Fruit fly (Drosophila melanogaster) whole organism, wandering third instar larva: Measurements from ENCODE around the gene Or85f.
A peak's percentile ranks its signal among the peaks of the same experiment; 100 is the strongest.

ENCODE experiments used
- Abd-B ChIP-seq: fragments of >200 bp; optimal IDR thresholded peaks from 2 replicates; lab custom pipeline; 2017; ENCODE audit warnings: missing biosample characterization, missing genetic modification characterization
- CG32264 ChIP-seq: fragments of 200-800 bp; sonication (Bioruptor generic); optimal IDR thresholded peaks from 2 replicates; lab custom pipeline; 2016; ENCODE audit warnings: missing biosample characterization, missing genetic modification characterization
- CG9705 ChIP-seq: fragments of 200-800 bp; sonication (Bioruptor generic); optimal IDR thresholded peaks from 2 replicates; lab custom pipeline; 2018; ENCODE audit warnings: missing biosample characterization, mild to moderate bottlenecking, missing genetic modification characterization
- CrebA ChIP-seq: fragments of 200-800 bp; sonication (Bioruptor generic); optimal IDR thresholded peaks from 2 replicates; lab custom pipeline; 2016; ENCODE audit warnings: missing biosample characterization, mild to moderate bottlenecking, missing genetic modification characterization, borderline replicate concordance
- Dfd ChIP-seq: fragments of >200 bp; optimal IDR thresholded peaks from 2 replicates; lab custom pipeline; 2017; ENCODE audit warnings: missing biosample characterization, missing genetic modification characterization
- Dif ChIP-seq: fragments of 200-275, 200-300 bp; sonication (Bioruptor generic); optimal IDR thresholded peaks from 2 replicates; lab custom pipeline; 2018; ENCODE audit warnings: missing biosample characterization, missing genetic modification characterization; ENCODE audit not compliant: partially characterized antibody
- GATAd ChIP-seq: sonication (Bioruptor generic); optimal IDR thresholded peaks from 2 replicates; lab custom pipeline; 2016; ENCODE audit warnings: missing biosample characterization, missing genetic modification characterization
- HLH106 ChIP-seq: fragments of 200-800 bp; optimal IDR thresholded peaks from 3 replicates; lab custom pipeline; 2019; ENCODE audit warnings: missing biosample characterization, mild to moderate bottlenecking, missing genetic modification characterization, moderate library complexity
- Hnf4 ChIP-seq: fragments of 200-800 bp; sonication (Bioruptor generic); optimal IDR thresholded peaks from 2 replicates; lab custom pipeline; 2016; ENCODE audit warnings: missing biosample characterization, mild to moderate bottlenecking, missing genetic modification characterization
- Hr78 ChIP-seq: fragments of >200 bp; optimal IDR thresholded peaks from 2 replicates; lab custom pipeline; 2017; ENCODE audit warnings: missing biosample characterization, missing genetic modification characterization
- Hr83 ChIP-seq: fragments of 200-300 bp; sonication (Bioruptor generic); optimal IDR thresholded peaks from 2 replicates; lab custom pipeline; 2016; ENCODE audit warnings: missing biosample characterization, mild to moderate bottlenecking, missing genetic modification characterization, moderate library complexity; ENCODE audit not compliant: poor library complexity, severe bottlenecking
- Jra ChIP-seq: sonication (Bioruptor generic); optimal IDR thresholded peaks from 2 replicates; lab custom pipeline; 2016; ENCODE audit warnings: missing biosample characterization, missing genetic modification characterization
- Mio ChIP-seq: sonication (Bioruptor generic); optimal IDR thresholded peaks from 2 replicates; lab custom pipeline; 2016; ENCODE audit warnings: missing biosample characterization, missing genetic modification characterization
- Myc ChIP-seq: fragments of >200 bp; optimal IDR thresholded peaks from 2 replicates; lab custom pipeline; 2017
- N ChIP-seq: fragments of >200 bp; optimal IDR thresholded peaks from 2 replicates; lab custom pipeline; 2018; ENCODE audit warnings: missing biosample characterization, missing external identifiers, missing genetic modification characterization
- OdsH ChIP-seq: fragments of 200-800 bp; sonication (Bioruptor generic); optimal IDR thresholded peaks from 2 replicates; lab custom pipeline; 2016; ENCODE audit warnings: missing biosample characterization, mild to moderate bottlenecking, missing genetic modification characterization
- Rel ChIP-seq, 2 experiments: fragments of 200-800 bp; sonication (Bioruptor generic) in 1 of 2; optimal IDR thresholded peaks; 2 replicates in 1 of 2; 3 replicates in 1 of 2; lab custom pipeline; 2016 to 2019; ENCODE audit warnings: mild to moderate bottlenecking in 2 of 2, missing biosample characterization in 2 of 2, missing genetic modification characterization in 2 of 2, moderate library complexity in 1 of 2
- Sp1 ChIP-seq: fragments of 200-800 bp; sonication (Bioruptor generic); optimal IDR thresholded peaks from 3 replicates; lab custom pipeline; 2019; ENCODE audit warnings: missing biosample characterization, mild to moderate bottlenecking, missing genetic modification characterization, moderate library complexity
- Vsx2 ChIP-seq: fragments of 200-300, 225-300 bp; sonication (Bioruptor generic); optimal IDR thresholded peaks from 2 replicates; lab custom pipeline; 2018; ENCODE audit warnings: missing biosample characterization, missing genetic modification characterization; ENCODE audit not compliant: partially characterized antibody
- br ChIP-seq: fragments of 200-800 bp; sonication (Bioruptor generic); optimal IDR thresholded peaks from 2 replicates; lab custom pipeline; 2016; ENCODE audit warnings: missing biosample characterization, missing genetic modification characterization
- brk ChIP-seq: fragments of 200-800 bp; sonication (Bioruptor generic); optimal IDR thresholded peaks from 2 replicates; lab custom pipeline; 2016; ENCODE audit warnings: missing biosample characterization, mild to moderate bottlenecking, missing genetic modification characterization
- dl ChIP-seq, 2 experiments: fragments of 175-275, 200-275 bp in 1 of 2; fragments of 200-275 bp in 1 of 2; sonication (Bioruptor generic); optimal IDR thresholded peaks; lab custom pipeline; 2018; ENCODE audit warnings: mild to moderate bottlenecking in 2 of 2, missing biosample characterization in 2 of 2, missing genetic modification characterization in 2 of 2, moderate library complexity in 2 of 2; ENCODE audit not compliant: partially characterized antibody in 2 of 2, insufficient read depth in 1 of 2
- dmrt93B ChIP-seq: fragments of 200-800 bp; sonication (Bioruptor generic); optimal IDR thresholded peaks from 2 replicates; lab custom pipeline; 2018; ENCODE audit warnings: missing biosample characterization, mild to moderate bottlenecking, missing genetic modification characterization
- dsf ChIP-seq: sonication (Bioruptor generic); optimal IDR thresholded peaks from 2 replicates; lab custom pipeline; 2016; ENCODE audit warnings: missing biosample characterization, missing genetic modification characterization, borderline replicate concordance
- ey ChIP-seq: fragments of 200-800 bp; sonication (Bioruptor generic); optimal IDR thresholded peaks from 2 replicates; lab custom pipeline; 2016; ENCODE audit warnings: missing biosample characterization, missing genetic modification characterization
- foxo ChIP-seq, 2 experiments: fragments of 200-800 bp; sonication (Bioruptor generic); optimal IDR thresholded peaks; 2 replicates in 1 of 2; 3 replicates in 1 of 2; lab custom pipeline; 2016 to 2017; ENCODE audit warnings: missing biosample characterization in 2 of 2, missing genetic modification characterization in 2 of 2
- fru ChIP-seq: fragments of 200-800 bp; sonication (Bioruptor generic); optimal IDR thresholded peaks from 3 replicates; lab custom pipeline; 2016; ENCODE audit warnings: missing biosample characterization, mild to moderate bottlenecking, missing genetic modification characterization
- h ChIP-seq: fragments of 200-800 bp; sonication (Bioruptor generic); optimal IDR thresholded peaks from 3 replicates; lab custom pipeline; 2016; ENCODE audit warnings: missing biosample characterization, mild to moderate bottlenecking, missing genetic modification characterization
- jim ChIP-seq: fragments of 175-275, 200-325 bp; sonication (Bioruptor generic); optimal IDR thresholded peaks from 2 replicates; lab custom pipeline; 2016; ENCODE audit warnings: missing biosample characterization, mild to moderate bottlenecking, missing genetic modification characterization
- lola ChIP-seq: fragments of >200 bp; optimal IDR thresholded peaks from 2 replicates; lab custom pipeline; 2017; ENCODE audit warnings: missing biosample characterization, missing genetic modification characterization
- pan ChIP-seq: fragments of >200 bp; optimal IDR thresholded peaks from 2 replicates; lab custom pipeline; 2017
- psq ChIP-seq: fragments of 200-800 bp; sonication (Bioruptor generic); optimal IDR thresholded peaks from 3 replicates; lab custom pipeline; 2017; ENCODE audit warnings: missing biosample characterization, mild to moderate bottlenecking, missing genetic modification characterization, moderate library complexity
- rgr ChIP-seq: fragments of 200-800 bp; sonication (Bioruptor generic); optimal IDR thresholded peaks from 3 replicates; lab custom pipeline; 2016; ENCODE audit warnings: missing biosample characterization, mild to moderate bottlenecking, missing genetic modification characterization
- sage ChIP-seq: fragments of 200-800 bp; sonication (Bioruptor generic); optimal IDR thresholded peaks from 2 replicates; lab custom pipeline; 2016; ENCODE audit warnings: missing biosample characterization, mild to moderate bottlenecking, missing genetic modification characterization
- sv ChIP-seq: fragments of 200-800 bp; sonication (Bioruptor generic); optimal IDR thresholded peaks from 3 replicates; lab custom pipeline; 2016; ENCODE audit warnings: missing biosample characterization, missing genetic modification characterization
- tai ChIP-seq: sonication (Bioruptor generic); optimal IDR thresholded peaks from 2 replicates; lab custom pipeline; 2016; ENCODE audit warnings: missing biosample characterization, missing genetic modification characterization
- usp ChIP-seq: fragments of >200 bp; optimal IDR thresholded peaks from 2 replicates; lab custom pipeline; 2017; ENCODE audit warnings: missing biosample characterization, missing genetic modification characterization
- woc ChIP-seq: sonication (Bioruptor generic); optimal IDR thresholded peaks from 2 replicates; lab custom pipeline; 2016; ENCODE audit warnings: missing biosample characterization, mild to moderate bottlenecking, missing genetic modification characterization

Gene Or85f

DNA sequence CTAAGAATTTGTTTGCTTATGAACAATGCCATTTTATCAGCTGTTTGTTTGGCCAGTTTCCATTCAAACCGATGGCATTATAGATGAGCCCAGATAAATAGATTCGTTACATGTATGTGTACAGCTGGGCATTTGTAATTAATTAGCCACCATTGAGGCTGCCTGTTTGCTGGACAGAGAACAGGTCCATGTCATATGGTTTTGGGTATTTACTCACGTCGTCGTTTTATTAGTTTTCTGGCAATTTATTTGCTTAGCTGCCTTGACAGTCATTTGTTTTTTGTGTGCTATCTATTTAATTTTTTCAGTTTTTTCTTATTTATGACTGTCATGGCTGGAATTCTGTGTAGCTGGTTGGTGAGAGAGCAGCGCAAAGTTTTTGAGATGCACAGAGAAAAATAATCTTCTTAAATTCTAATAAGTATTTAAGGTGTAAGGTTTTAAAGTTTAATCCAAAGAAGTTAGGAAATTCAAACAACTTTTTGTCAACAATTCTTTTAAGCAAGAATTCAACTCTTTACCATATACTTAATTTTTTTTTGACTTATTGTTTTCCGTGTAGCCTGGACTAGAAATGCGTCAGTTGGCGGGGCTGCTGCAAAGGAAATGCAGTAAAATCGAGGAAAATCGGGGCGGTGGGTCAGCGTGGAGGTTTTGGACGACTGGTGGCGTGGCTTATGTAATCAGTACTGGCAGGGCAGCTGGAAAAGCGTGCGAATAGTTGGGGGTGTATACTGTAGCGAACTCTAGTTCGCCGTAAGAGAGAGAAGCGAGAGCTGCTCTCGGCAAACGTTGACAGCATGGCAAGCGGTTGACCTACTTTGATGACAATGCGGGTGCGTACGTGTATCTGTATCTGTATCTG, 36.8 kb downstream of the Or85f start (continued):
- TF ChIP-seq OdsH (GFP tag; lab: Kevin White, UChicago) = peak; percentile 54
- TF ChIP-seq usp (GFP tag; lab: Kevin White, UChicago) = no peak
- no peak for TF ChIP-seq GATAd
- TF ChIP-seq N (GFP tag; lab: Kevin White, UChicago) = no peak
- TF ChIP-seq dsf (GFP tag; lab: Kevin White, UChicago) = no peak
- no peak for TF ChIP-seq pan (lab: Kevin White, UChicago)
- no peak for TF ChIP-seq dl (GFP tag; optimal IDR thresholded peaks at IDR 0.05; lab: Kevin White, UChicago; ENCODE audit: insufficient read depth in 1 of 2, partially characterized antibody in 2 of 2)
- peak; percentile 43 for TF ChIP-seq br (GFP tag; lab: Kevin White, UChicago)
- no peak for TF ChIP-seq Jra
- peak in 1 of 2 experiments; percentile 58 for TF ChIP-seq foxo (GFP tag; optimal IDR thresholded peaks at IDR 0.05; lab: Kevin White, UChicago)
- no peak for TF ChIP-seq Rel (GFP tag; optimal IDR thresholded peaks at IDR 0.05; lab: Kevin White, UChicago)
- no peak for TF ChIP-seq Rel (tag; optimal IDR thresholded peaks at IDR 0.05; lab: Kevin White, UChicago)
- peak; percentile 44 for TF ChIP-seq ey (GFP tag; lab: Kevin White, UChicago)

DNA sequence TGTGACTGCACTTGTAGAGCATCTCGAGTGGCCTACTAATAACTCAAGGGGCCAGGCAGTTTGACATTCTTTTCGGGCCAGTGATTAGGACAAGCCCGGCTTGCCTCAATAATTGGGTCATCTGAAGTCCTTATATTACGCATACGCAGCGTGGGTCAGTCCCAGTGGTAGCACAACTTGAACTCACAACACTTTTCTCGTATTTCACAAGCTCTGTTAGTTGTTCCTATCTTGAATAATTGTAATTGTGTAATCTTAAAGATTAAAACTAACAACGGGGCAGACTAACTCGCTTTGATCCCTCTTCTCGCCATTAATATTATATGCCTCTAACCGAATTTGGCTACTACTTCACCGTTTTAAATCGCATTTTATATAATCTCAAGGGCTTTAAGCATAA, 37.9 kb downstream of the Or85f start:
- no peak for TF ChIP-seq h (GFP tag; lab: Kevin White, UChicago)
- TF ChIP-seq GATAd = no peak
- no peak for TF ChIP-seq jim
- TF ChIP-seq dl (GFP tag; optimal IDR thresholded peaks at IDR 0.05; lab: Kevin White, UChicago; ENCODE audit: insufficient read depth in 1 of 2, partially characterized antibody in 2 of 2) = no peak
- TF ChIP-seq brk (GFP tag; lab: Kevin White, UChicago) = no peak
- no peak for TF ChIP-seq N (GFP tag; lab: Kevin White, UChicago)
- TF ChIP-seq tai = no peak
- TF ChIP-seq Abd-B = no peak
- TF ChIP-seq Vsx2 (GFP tag; lab: Kevin White, UChicago) = no peak
- TF ChIP-seq Rel (GFP tag; optimal IDR thresholded peaks at IDR 0.05; lab: Kevin White, UChicago) = no peak
- no peak for TF ChIP-seq Rel (tag; optimal IDR thresholded peaks at IDR 0.05; lab: Kevin White, UChicago)
- TF ChIP-seq CrebA (GFP tag; lab: Kevin White, UChicago) = no peak

DNA sequence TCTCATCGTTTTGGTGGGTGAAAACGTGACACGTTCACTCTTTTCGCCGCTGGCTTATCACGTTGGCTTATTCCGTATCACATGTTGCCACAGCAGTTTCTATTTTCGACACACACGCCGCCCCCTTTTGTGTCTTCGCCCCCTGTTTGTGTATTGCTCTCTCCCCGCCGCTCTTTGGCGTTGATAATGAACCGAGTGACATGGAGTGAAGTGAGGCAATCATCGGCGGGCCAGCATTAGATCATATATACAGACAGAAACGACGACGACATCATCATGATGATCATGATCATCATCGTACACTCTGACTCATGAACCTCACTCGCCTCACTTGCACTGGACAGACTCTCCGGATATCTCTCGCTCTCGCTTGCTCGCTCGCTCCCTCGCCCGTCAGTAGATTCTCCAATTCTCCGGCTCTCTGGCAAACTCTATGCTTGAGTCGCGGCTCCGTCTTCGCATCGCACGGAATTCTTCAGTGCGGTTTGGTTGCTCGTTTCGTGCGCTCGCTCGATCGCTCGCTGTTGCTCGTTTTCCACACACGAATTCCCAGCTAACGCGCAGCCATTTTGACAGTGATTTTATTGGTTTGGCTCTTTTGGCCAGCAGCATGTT, 38.5 kb downstream of the Or85f start:
- TF ChIP-seq OdsH (GFP tag; lab: Kevin White, UChicago) (peak; percentile 8), dmrt93B (no peak), CrebA (GFP tag; lab: Kevin White, UChicago) (peak; percentile 27), dl (GFP tag; optimal IDR thresholded peaks at IDR 0.05; lab: Kevin White, UChicago; ENCODE audit: insufficient read depth in 1 of 2, partially characterized antibody in 2 of 2) (peak; percentile 88 to 93), GATAd (no peak), Myc (lab: Kevin White, UChicago) (no peak), pan (lab: Kevin White, UChicago) (no peak), Hr78 (GFP tag; lab: Kevin White, UChicago) (no peak), Mio (GFP tag; lab: Kevin White, UChicago) (no peak), brk (GFP tag; lab: Kevin White, UChicago) (no peak), fru (GFP tag; lab: Kevin White, UChicago) (no peak), Dif (GFP tag; lab: Kevin White, UChicago) (peak; percentile 96), dsf (GFP tag; lab: Kevin White, UChicago) (no peak), Hr83 (GFP tag; lab: Kevin White, UChicago) (peak; percentile 20), psq (GFP tag; lab: Kevin White, UChicago) (peak; percentile 31), rgr (GFP tag; lab: Kevin White, UChicago) (no peak), Dfd (GFP tag; lab: Kevin White, UChicago) (no peak), CG32264 (GFP tag; lab: Kevin White, UChicago) (no peak), Sp1 (GFP tag; lab: Kevin White, UChicago) (no peak), lola (GFP tag; lab: Kevin White, UChicago) (no peak), h (GFP tag; lab: Kevin White, UChicago) (peak; percentile 34), HLH106 (tag; lab: Kevin White, UChicago) (no peak), Rel (GFP tag; optimal IDR thresholded peaks at IDR 0.05; lab: Kevin White, UChicago) (no peak), Rel (tag; optimal IDR thresholded peaks at IDR 0.05; lab: Kevin White, UChicago) (no peak), woc (GFP tag; lab: Kevin White, UChicago) (no peak), ey (GFP tag; lab: Kevin White, UChicago) (no peak), foxo (GFP tag; optimal IDR thresholded peaks at IDR 0.05; lab: Kevin White, UChicago) (peak in 1 of 2 experiments; percentile 17), br (GFP tag; lab: Kevin White, UChicago) (no peak), Vsx2 (GFP tag; lab: Kevin White, UChicago) (peak; percentile 60), CG9705 (GFP tag; lab: Kevin White, UChicago) (no peak), Abd-B (no peak), jim (no peak), usp (GFP tag; lab: Kevin White, UChicago) (no peak), N (GFP tag; lab: Kevin White, UChicago) (no peak), tai (no peak), sv (GFP tag; lab: Kevin White, UChicago) (no peak), sage (GFP tag; lab: Kevin White, UChicago) (no peak), Hnf4 (no peak), Jra (peak; percentile 9)
